Worm (Caenorhabditis elegans) whole organism, mixed stage, embryonic: ENCODE results near the gene K11H3.8.

Source experiments
- M03D4.4 ChIP-seq: sonication (generic microtip); optimal IDR thresholded peaks from 2 replicates; lab custom pipeline; 2017; ENCODE audit warnings: mild to moderate bottlenecking, missing genetic modification characterization, missing compliant biosample characterization
- bed-3 ChIP-seq: fragments of 200-800 bp; sonication (Bioruptor generic); optimal IDR thresholded peaks from 3 replicates; lab custom pipeline; 2018; ENCODE audit warnings: mild to moderate bottlenecking, missing genetic modification characterization, moderate library complexity, missing compliant biosample characterization
- blmp-1 ChIP-seq: fragments of 150-350 bp; optimal IDR thresholded peaks from 2 replicates; lab custom pipeline; 2014; ENCODE audit warnings: missing biosample characterization, missing genetic modification characterization
- ceh-39 ChIP-seq: fragments of 150-350 bp; optimal IDR thresholded peaks from 2 replicates; lab custom pipeline; 2014; ENCODE audit warnings: missing biosample characterization, missing genetic modification characterization
- ceh-43 ChIP-seq: fragments of 200-800 bp; sonication (Bioruptor generic); optimal IDR thresholded peaks from 2 replicates; lab custom pipeline; 2018; ENCODE audit warnings: mild to moderate bottlenecking, missing genetic modification characterization, moderate library complexity, missing compliant biosample characterization
- ceh-83 ChIP-seq: fragments of 200-800 bp; sonication (Bioruptor generic); optimal IDR thresholded peaks from 2 replicates; lab custom pipeline; 2018; ENCODE audit warnings: mild to moderate bottlenecking, missing genetic modification characterization, missing compliant biosample characterization
- ces-1 ChIP-seq: fragments of 150-350 bp; optimal IDR thresholded peaks from 2 replicates; lab custom pipeline; 2014; ENCODE audit warnings: missing biosample characterization, missing genetic modification reagents, missing genetic modification characterization
- cnd-1 ChIP-seq: fragments of 200-800 bp; sonication (Bioruptor generic); optimal IDR thresholded peaks from 2 replicates; lab custom pipeline; 2018; ENCODE audit warnings: mild to moderate bottlenecking, missing genetic modification characterization, missing compliant biosample characterization
- drap-1 ChIP-seq: fragments of 200-800 bp; sonication (Bioruptor generic); optimal IDR thresholded peaks from 3 replicates; lab custom pipeline; 2018; ENCODE audit warnings: mild to moderate bottlenecking, missing genetic modification characterization, missing compliant biosample characterization
- elt-1 ChIP-seq: sonication (generic microtip); optimal IDR thresholded peaks from 2 replicates; lab custom pipeline; 2017; ENCODE audit warnings: missing genetic modification characterization, mild to moderate bottlenecking, missing compliant biosample characterization, antibody characterized with exemption, moderate library complexity, borderline replicate concordance; ENCODE audit not compliant: insufficient read depth
- elt-3 ChIP-seq: fragments of 150-350 bp; optimal IDR thresholded peaks from 2 replicates; lab custom pipeline; 2014; ENCODE audit warnings: missing biosample characterization, missing genetic modification characterization
- flh-1 ChIP-seq: fragments of 200-800 bp; sonication (Bioruptor generic); optimal IDR thresholded peaks from 2 replicates; lab custom pipeline; 2018; ENCODE audit warnings: mild to moderate bottlenecking, missing genetic modification characterization, moderate library complexity, missing compliant biosample characterization
- ham-2 ChIP-seq: fragments of 200-800 bp; sonication (Bioruptor generic); optimal IDR thresholded peaks from 2 replicates; lab custom pipeline; 2018; ENCODE audit warnings: mild to moderate bottlenecking, missing genetic modification characterization, missing compliant biosample characterization
- hlh-1 ChIP-seq: fragments of 150-350 bp; optimal IDR thresholded peaks from 2 replicates; lab custom pipeline; 2014; ENCODE audit warnings: missing biosample characterization, missing genetic modification reagents, missing genetic modification characterization
- lin-13 ChIP-seq: fragments of 150-350 bp; optimal IDR thresholded peaks from 2 replicates; lab custom pipeline; 2014; ENCODE audit warnings: missing biosample characterization, missing genetic modification characterization
- lin-32 ChIP-seq: fragments of 200-800 bp; sonication (Bioruptor generic); optimal IDR thresholded peaks from 2 replicates; lab custom pipeline; 2018; ENCODE audit warnings: mild to moderate bottlenecking, missing genetic modification characterization, missing compliant biosample characterization
- lsy-2 ChIP-seq: fragments of 150-350 bp; optimal IDR thresholded peaks from 2 replicates; lab custom pipeline; 2014; ENCODE audit warnings: missing biosample characterization, missing genetic modification characterization
- mab-5 ChIP-seq: fragments of 150-350 bp; optimal IDR thresholded peaks from 2 replicates; lab custom pipeline; 2014; ENCODE audit warnings: missing biosample characterization, missing genetic modification characterization
- mep-1 ChIP-seq: fragments of 150-350 bp; optimal IDR thresholded peaks from 2 replicates; lab custom pipeline; 2017; ENCODE audit warnings: missing biosample characterization, missing genetic modification reagents, missing genetic modification characterization, inconsistent platforms
- mls-2 ChIP-seq: sonication (generic microtip); optimal IDR thresholded peaks from 2 replicates; lab custom pipeline; 2016; ENCODE audit warnings: mild to moderate bottlenecking, missing genetic modification characterization, moderate library complexity, missing compliant biosample characterization
- nhr-12 ChIP-seq: fragments of 150-350 bp; optimal IDR thresholded peaks from 2 replicates; lab custom pipeline; 2014; ENCODE audit warnings: missing biosample characterization, missing genetic modification characterization
- nhr-2 ChIP-seq: fragments of 150-350 bp; optimal IDR thresholded peaks from 2 replicates; lab custom pipeline; 2014; ENCODE audit warnings: missing biosample characterization, missing genetic modification characterization
- nhr-237 ChIP-seq: fragments of 150-350 bp; optimal IDR thresholded peaks from 2 replicates; lab custom pipeline; 2014; ENCODE audit warnings: missing biosample characterization, missing genetic modification characterization
- nhr-28 ChIP-seq: fragments of 150-350 bp; optimal IDR thresholded peaks from 2 replicates; lab custom pipeline; 2014; ENCODE audit warnings: missing biosample characterization, missing genetic modification characterization
- nhr-76 ChIP-seq: sonication (generic microtip); optimal IDR thresholded peaks from 2 replicates; lab custom pipeline; 2017; ENCODE audit warnings: missing biosample characterization, missing genetic modification characterization
- pha-4 ChIP-seq: fragments of 150-350 bp; optimal IDR thresholded peaks from 2 replicates; lab custom pipeline; 2018; ENCODE audit warnings: missing biosample characterization, missing genetic modification reagents, missing genetic modification characterization
- sem-2 ChIP-seq: fragments of 200-800 bp; sonication (Bioruptor generic); optimal IDR thresholded peaks from 2 replicates; lab custom pipeline; 2018; ENCODE audit warnings: mild to moderate bottlenecking, missing genetic modification characterization, missing compliant biosample characterization
- snpc-4 ChIP-seq: fragments of 150-350 bp; optimal IDR thresholded peaks from 2 replicates; lab custom pipeline; 2014; ENCODE audit warnings: missing biosample characterization, missing genetic modification characterization
- sptf-1 ChIP-seq: sonication (generic microtip); optimal IDR thresholded peaks from 2 replicates; lab custom pipeline; 2017; ENCODE audit warnings: mild to moderate bottlenecking, missing genetic modification characterization, moderate library complexity, missing compliant biosample characterization
- tbx-8 ChIP-seq: fragments of 200-800 bp; sonication (Bioruptor generic); optimal IDR thresholded peaks from 2 replicates; lab custom pipeline; 2018; ENCODE audit warnings: mild to moderate bottlenecking, missing genetic modification characterization, moderate library complexity, missing compliant biosample characterization
- unc-120 ChIP-seq: sonication (generic microtip); optimal IDR thresholded peaks from 2 replicates; lab custom pipeline; 2017; ENCODE audit warnings: missing genetic modification characterization, missing compliant biosample characterization; ENCODE audit not compliant: poor library complexity, severe bottlenecking
- unc-39 ChIP-seq: fragments of 150-350 bp; optimal IDR thresholded peaks from 2 replicates; lab custom pipeline; 2014; ENCODE audit warnings: missing biosample characterization, missing genetic modification characterization
- unc-62 ChIP-seq: fragments of 150-350 bp; optimal IDR thresholded peaks from 2 replicates; lab custom pipeline; 2014; ENCODE audit warnings: missing biosample characterization, missing genetic modification reagents, missing genetic modification characterization
- zip-8 ChIP-seq: fragments of 150-350 bp; optimal IDR thresholded peaks from 2 replicates; lab custom pipeline; 2014; ENCODE audit warnings: missing biosample characterization, missing genetic modification characterization
- ztf-11 ChIP-seq: fragments of 150-350 bp; optimal IDR thresholded peaks from 2 replicates; lab custom pipeline; 2014; ENCODE audit warnings: missing biosample characterization, missing genetic modification characterization

Gene K11H3.8

DNA sequence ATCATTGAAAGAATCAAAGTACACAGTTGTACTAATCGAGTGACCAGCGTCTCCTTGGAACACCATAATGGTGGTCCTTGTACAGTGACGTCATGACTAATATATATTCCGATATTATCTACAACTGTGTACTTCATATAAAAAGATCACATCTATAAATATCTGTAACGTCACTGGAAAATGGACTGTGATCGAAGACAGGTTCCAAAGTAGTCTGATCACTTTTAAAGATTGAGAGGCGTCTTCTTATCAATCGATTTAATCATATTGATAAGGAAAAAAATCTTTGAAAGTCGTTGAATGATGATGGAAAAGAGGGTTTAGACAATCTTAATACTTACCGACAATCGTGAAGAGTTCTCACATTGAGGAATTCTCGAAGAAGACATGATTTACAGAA lies 23.1 kb downstream of the K11H3.8 start:
- no peak for TF ChIP-seq mep-1 (tag; lab: Kevin White, UChicago)
- peak; percentile 95 for TF ChIP-seq elt-1 (tag; lab: Kevin White, UChicago)

DNA sequence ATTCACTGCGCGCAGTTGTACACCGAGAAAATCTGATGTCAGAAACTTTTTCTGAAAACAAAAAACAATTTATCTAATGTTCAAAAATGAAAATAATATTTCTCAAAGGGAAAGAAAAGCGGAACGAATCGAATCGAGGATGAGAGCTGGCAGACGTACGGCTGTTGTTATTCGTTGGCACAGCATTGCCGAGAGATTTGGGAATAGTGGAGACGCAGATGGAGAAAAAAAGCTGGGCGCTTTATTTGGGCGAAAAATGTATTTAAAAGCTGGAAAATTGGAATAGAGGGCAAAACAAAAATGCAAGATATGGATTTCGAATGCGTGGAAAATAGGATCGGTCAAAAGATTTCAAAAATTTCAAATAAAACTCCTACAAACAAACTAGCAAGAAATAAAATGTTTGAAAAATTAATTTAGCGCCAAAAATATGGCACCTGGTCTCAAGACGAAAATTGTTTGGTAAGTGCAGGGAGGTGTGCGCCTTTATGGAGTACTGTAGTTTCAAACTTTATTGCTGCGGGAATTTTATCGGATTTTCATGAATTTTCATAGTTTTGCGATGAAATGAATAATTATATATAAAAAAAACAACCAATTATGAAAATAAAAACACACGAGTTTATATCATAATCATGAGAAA lies 24.3 kb downstream of the K11H3.8 start, which contains the start of gene gpdh-2:
Gene gpdh-2, minus strand, starts transcription at position 51 of the 643 bp plus-strand sequence.
- no peak for TF ChIP-seq flh-1 (GFP tag; lab: Kevin White, UChicago)
- TF ChIP-seq nhr-28 (tag; lab: Kevin White, UChicago) = no peak
- TF ChIP-seq sem-2 = no peak
- TF ChIP-seq unc-120 (tag; lab: Kevin White, UChicago) = peak; percentile 53
- TF ChIP-seq bed-3 (GFP tag; lab: Kevin White, UChicago) = no peak
- peak; percentile 48 for TF ChIP-seq hlh-1 (tag; lab: Kevin White, UChicago)
- TF ChIP-seq ceh-83 = no peak

- peak; percentile 62 for TF ChIP-seq ces-1 (GFP tag; lab: Kevin White, UChicago)
- no peak for TF ChIP-seq ham-2 (GFP tag; lab: Kevin White, UChicago)
Measured at ce11 chrIII:9860201-9860780, 25.3 kb downstream of the K11H3.8 start, which contains the start of gene twk-48. TSS of gene twk-48 (plus strand) at chrIII:9860730.

ce11 chrIII:9861470-9862342 lies 26.7 kb downstream of the K11H3.8 start:
- TF ChIP-seq elt-3 (tag; lab: Kevin White, UChicago) = no peak
- no peak for TF ChIP-seq elt-1 (tag; lab: Kevin White, UChicago)
- peak; percentile 26 for TF ChIP-seq hlh-1 (tag; lab: Kevin White, UChicago)
- no peak for TF ChIP-seq nhr-12 (tag; lab: Kevin White, UChicago)
- peak; percentile 63 for TF ChIP-seq tbx-8 (GFP tag; lab: Kevin White, UChicago)
- peak; percentile 89 for TF ChIP-seq cnd-1 (tag; lab: Kevin White, UChicago)
- TF ChIP-seq M03D4.4 = peak; percentile 83
- TF ChIP-seq blmp-1 = no peak
- peak; percentile 82 for TF ChIP-seq unc-120 (tag; lab: Kevin White, UChicago)
- no peak for TF ChIP-seq nhr-2 (tag; lab: Kevin White, UChicago)
- no peak for TF ChIP-seq ztf-11
- TF ChIP-seq sem-2 = peak; percentile 71
- peak; percentile 65 for TF ChIP-seq flh-1 (GFP tag; lab: Kevin White, UChicago)
- peak; percentile 90 for TF ChIP-seq sptf-1 (tag; lab: Kevin White, UChicago)
- peak; percentile 56 for TF ChIP-seq ham-2 (GFP tag; lab: Kevin White, UChicago)
- peak; percentile 23 for TF ChIP-seq lin-13 (tag; lab: Kevin White, UChicago)
- TF ChIP-seq ceh-83 = peak; percentile 84
- peak; percentile 80 for TF ChIP-seq bed-3 (GFP tag; lab: Kevin White, UChicago)
- no peak for TF ChIP-seq unc-39 (tag; lab: Kevin White, UChicago)
- no peak for TF ChIP-seq zip-8 (tag; lab: Kevin White, UChicago)
- no peak for TF ChIP-seq nhr-76 (tag; lab: Kevin White, UChicago)
- TF ChIP-seq pha-4 (tag; lab: Kevin White, UChicago) = peak; percentile 36
- peak; percentile 94 for TF ChIP-seq mls-2 (tag; lab: Kevin White, UChicago)
- no peak for TF ChIP-seq nhr-237
- peak; percentile 32 for TF ChIP-seq unc-62 (GFP tag; lab: Kevin White, UChicago)
- peak; percentile 45 for TF ChIP-seq ces-1 (GFP tag; lab: Kevin White, UChicago)
- no peak for TF ChIP-seq ceh-39 (tag; lab: Kevin White, UChicago)
- TF ChIP-seq lin-32 (GFP tag; lab: Kevin White, UChicago) = peak; percentile 89
- TF ChIP-seq drap-1 (GFP tag; lab: Kevin White, UChicago) = peak; percentile 93
- peak; percentile 28 for TF ChIP-seq nhr-28 (tag; lab: Kevin White, UChicago)
- peak; percentile 53 for TF ChIP-seq mep-1 (tag; lab: Kevin White, UChicago)
- no peak for TF ChIP-seq snpc-4 (tag; lab: Kevin White, UChicago)
- TF ChIP-seq ceh-43 = peak; percentile 85
- no peak for TF ChIP-seq lsy-2 (tag; lab: Kevin White, UChicago)
- TF ChIP-seq mab-5 (tag; lab: Kevin White, UChicago) = no peak
